Fruit fly (Drosophila melanogaster) whole organism, embryonic: Measurements from ENCODE around the gene CG6766.

Source experiments
- CG11504 ChIP-seq: fragments of 200-800 bp; sonication (Bioruptor generic); optimal IDR thresholded peaks from 3 replicates; lab custom pipeline; 2019; ENCODE audit warnings: missing biosample characterization, mild to moderate bottlenecking, missing genetic modification characterization, moderate library complexity
- CG12236 ChIP-seq: fragments of 200-800 bp; sonication (Bioruptor generic); optimal IDR thresholded peaks from 2 replicates; lab custom pipeline; 2016; ENCODE audit warnings: missing biosample characterization, missing genetic modification characterization
- CG13296 ChIP-seq: fragments of 200-800 bp; sonication (Bioruptor generic); optimal IDR thresholded peaks from 3 replicates; lab custom pipeline; 2018; ENCODE audit warnings: missing biosample characterization, mild to moderate bottlenecking, missing genetic modification characterization
- CG14965 ChIP-seq: fragments of 200-800 bp; sonication (Bioruptor generic); optimal IDR thresholded peaks from 2 replicates; lab custom pipeline; 2016; ENCODE audit warnings: missing biosample characterization, missing genetic modification characterization, borderline replicate concordance
- CG1529 ChIP-seq: fragments of 200-800 bp; sonication (Bioruptor generic); optimal IDR thresholded peaks from 3 replicates; lab custom pipeline; 2018; ENCODE audit warnings: missing biosample characterization, missing genetic modification characterization
- CG1602 ChIP-seq: fragments of 200-800 bp; sonication (Bioruptor generic); optimal IDR thresholded peaks from 3 replicates; lab custom pipeline; 2016; ENCODE audit warnings: missing biosample characterization, missing genetic modification characterization
- CG16815 ChIP-seq: fragments of 200-800 bp; sonication (Bioruptor generic); optimal IDR thresholded peaks from 3 replicates; lab custom pipeline; 2017; ENCODE audit warnings: missing biosample characterization, mild to moderate bottlenecking, missing genetic modification characterization
- CG18011 ChIP-seq: fragments of 200-800 bp; sonication (Bioruptor generic); optimal IDR thresholded peaks from 2 replicates; lab custom pipeline; 2017; ENCODE audit warnings: missing biosample characterization, missing genetic modification characterization, mild to moderate bottlenecking, moderate library complexity, missing genotype
- CG18619 ChIP-seq: fragments of 200-800 bp; sonication (Bioruptor generic); optimal IDR thresholded peaks from 3 replicates; lab custom pipeline; 2017; ENCODE audit warnings: missing biosample characterization, mild to moderate bottlenecking, missing genetic modification characterization
- CG2120 ChIP-seq: fragments of 200-800 bp; sonication (Bioruptor generic); optimal IDR thresholded peaks from 3 replicates; lab custom pipeline; 2016; ENCODE audit warnings: missing biosample characterization, missing genetic modification characterization
- CG2202 ChIP-seq: fragments of 200-800 bp; sonication (Bioruptor generic); optimal IDR thresholded peaks from 2 replicates; lab custom pipeline; 2018; ENCODE audit warnings: missing biosample characterization, mild to moderate bottlenecking, missing genetic modification characterization
- CG3726 ChIP-seq: fragments of 200-800 bp; sonication (Bioruptor generic); IDR thresholded peaks from 3 replicates; pipeline ENCODE4, ENCODE4 v1.3.6; 2022; ENCODE audit warnings: missing biosample characterization, missing genetic modification characterization
- CG3995 ChIP-seq: fragments of 200-800 bp; sonication (Bioruptor generic); optimal IDR thresholded peaks from 3 replicates; lab custom pipeline; 2016; ENCODE audit warnings: missing biosample characterization, missing genetic modification characterization
- CG5180 ChIP-seq: fragments of 200-800 bp; sonication (Bioruptor generic); optimal IDR thresholded peaks from 3 replicates; lab custom pipeline; 2017; ENCODE audit warnings: missing biosample characterization, missing genetic modification characterization, mild to moderate bottlenecking, moderate library complexity, missing genetic modification reagents
- CG6175 ChIP-seq: fragments of 200-800 bp; sonication (Bioruptor generic); IDR thresholded peaks from 3 replicates; pipeline ENCODE4 v1.3.6; 2022; ENCODE audit warnings: missing biosample characterization, missing genetic modification characterization
- CG6254 ChIP-seq: fragments of 200-800 bp; sonication (Bioruptor generic); optimal IDR thresholded peaks from 3 replicates; lab custom pipeline; 2017; ENCODE audit warnings: mild to moderate bottlenecking, missing biosample characterization, missing genetic modification reagents, missing genetic modification characterization
- CG6272 ChIP-seq: fragments of 200-800 bp; sonication (Bioruptor generic); IDR thresholded peaks from 2 replicates; pipeline ENCODE4 v1.3.6; 2022; ENCODE audit warnings: missing biosample characterization, missing genetic modification characterization
- CG7372 ChIP-seq: fragments of 200-800 bp; sonication (Bioruptor generic); IDR thresholded peaks from 2 replicates; pipeline ENCODE4 v1.3.6; 2022; ENCODE audit warnings: missing biosample characterization, missing genetic modification characterization
- CG8281 ChIP-seq: fragments of 200-800 bp; sonication (Bioruptor generic); optimal IDR thresholded peaks from 2 replicates; lab custom pipeline; 2018; ENCODE audit warnings: missing biosample characterization, mild to moderate bottlenecking, missing genetic modification characterization, moderate library complexity
- CG8290 ChIP-seq, 3 experiments: fragments of 200-800 bp; sonication (Bioruptor generic); optimal IDR thresholded peaks; 2 replicates each; lab custom pipeline; 2016 to 2019; ENCODE audit warnings: missing biosample characterization in 3 of 3, missing genetic modification characterization in 3 of 3, mild to moderate bottlenecking in 2 of 3, moderate library complexity in 1 of 3
- CG8388 ChIP-seq: fragments of 200-800 bp; sonication (Bioruptor generic); optimal IDR thresholded peaks from 2 replicates; lab custom pipeline; 2019; ENCODE audit warnings: missing biosample characterization, mild to moderate bottlenecking, missing genetic modification characterization, moderate library complexity
- CG8944 ChIP-seq: fragments of 200-800 bp; sonication (Bioruptor generic); optimal IDR thresholded peaks from 3 replicates; lab custom pipeline; 2016; ENCODE audit warnings: missing biosample characterization, missing genetic modification characterization
- CG9609 ChIP-seq: fragments of 200-800 bp; sonication (Bioruptor generic); optimal IDR thresholded peaks from 3 replicates; lab custom pipeline; 2016; ENCODE audit warnings: missing biosample characterization, missing genetic modification characterization
- Doc2 ChIP-seq: fragments of 200-800 bp; sonication (Bioruptor generic); IDR thresholded peaks from 2 replicates; pipeline ENCODE4 v1.3.6; 2022; ENCODE audit warnings: missing biosample characterization, missing genetic modification characterization
- E2f2 ChIP-seq: fragments of 200-800 bp; sonication (Bioruptor generic); IDR thresholded peaks from 2 replicates; pipeline ENCODE4 v1.3.6; 2022; ENCODE audit warnings: missing biosample characterization, missing genetic modification characterization
- HmgZ ChIP-seq: fragments of 200-800 bp; sonication (Bioruptor generic); optimal IDR thresholded peaks from 2 replicates; lab custom pipeline; 2018; ENCODE audit warnings: missing biosample characterization, mild to moderate bottlenecking, missing genetic modification characterization
- Hr3 ChIP-seq: fragments of 200-800 bp; sonication (Bioruptor generic); optimal IDR thresholded peaks from 3 replicates; lab custom pipeline; 2016; ENCODE audit warnings: missing biosample characterization, missing genetic modification characterization
- Hsf ChIP-seq: fragments of 200-800 bp; sonication (Bioruptor generic); optimal IDR thresholded peaks from 3 replicates; lab custom pipeline; 2016; ENCODE audit warnings: missing biosample characterization, missing genetic modification characterization
- Pdp1 ChIP-seq, 2 experiments: fragments of 200-800 bp; sonication (Bioruptor generic); optimal IDR thresholded peaks; 3 replicates each; lab custom pipeline; 2016; ENCODE audit warnings: missing biosample characterization in 2 of 2, missing genetic modification characterization in 2 of 2, mild to moderate bottlenecking in 1 of 2, moderate library complexity in 1 of 2
- Sry-δ ChIP-seq: fragments of 200-800 bp; sonication (Bioruptor generic); optimal IDR thresholded peaks from 2 replicates; lab custom pipeline; 2016; ENCODE audit warnings: missing biosample characterization, missing genetic modification characterization
- bowl ChIP-seq: fragments of 200-800 bp; sonication (Bioruptor generic); IDR thresholded peaks from 2 replicates; pipeline ENCODE4 v1.3.6; 2022; ENCODE audit warnings: missing biosample characterization, missing genetic modification characterization
- ci ChIP-seq: fragments of 200-800 bp; sonication (Bioruptor generic); IDR thresholded peaks from 3 replicates; pipeline ENCODE4 v1.3.6; 2022; ENCODE audit warnings: missing biosample characterization, missing genetic modification characterization
- crc ChIP-seq: fragments of 200-800 bp; sonication (Bioruptor generic); optimal IDR thresholded peaks from 2 replicates; lab custom pipeline; 2016; ENCODE audit warnings: missing biosample characterization, missing genetic modification characterization
- da ChIP-seq: fragments of 200-800 bp; sonication (Bioruptor generic); optimal IDR thresholded peaks from 2 replicates; lab custom pipeline; 2016; ENCODE audit warnings: missing biosample characterization, missing genetic modification characterization
- dan ChIP-seq: fragments of 200-800 bp; sonication (Bioruptor generic); IDR thresholded peaks from 2 replicates; pipeline ENCODE4 v1.3.6; 2022; ENCODE audit warnings: missing biosample characterization, missing genetic modification characterization
- dm ChIP-seq: fragments of 200-800 bp; sonication (Bioruptor generic); optimal IDR thresholded peaks from 3 replicates; lab custom pipeline; 2016; ENCODE audit warnings: missing biosample characterization, missing genetic modification characterization
- insv ChIP-seq, 2 experiments: fragments of 200-800 bp; sonication (Bioruptor generic); optimal IDR thresholded peaks; 3 replicates each; lab custom pipeline; 2016 to 2018; ENCODE audit warnings: missing biosample characterization in 2 of 2, missing genetic modification characterization in 2 of 2
- lab ChIP-seq: fragments of 200-800 bp; sonication (Bioruptor generic); optimal IDR thresholded peaks from 3 replicates; lab custom pipeline; 2017; ENCODE audit warnings: missing biosample characterization, missing genetic modification characterization, mild to moderate bottlenecking, moderate library complexity, missing genetic modification reagents
- nau ChIP-seq: fragments of 200-800 bp; sonication (Bioruptor generic); optimal IDR thresholded peaks from 3 replicates; lab custom pipeline; 2017; ENCODE audit warnings: missing biosample characterization, mild to moderate bottlenecking, missing genetic modification characterization, missing genetic modification reagents
- onecut ChIP-seq: fragments of 200-800 bp; sonication (Bioruptor generic); IDR thresholded peaks from 2 replicates; pipeline ENCODE4 v1.3.6; 2022; ENCODE audit warnings: missing biosample characterization, missing genetic modification characterization
- org-1 ChIP-seq: fragments of 200-800 bp; sonication (Bioruptor generic); optimal IDR thresholded peaks from 2 replicates; lab custom pipeline; 2017; ENCODE audit warnings: missing biosample characterization, missing genetic modification characterization
- prd ChIP-seq, 3 experiments: fragments of >200 bp in 2 of 3; fragments of 200-800 bp in 1 of 3; sonication (Bioruptor generic) in 1 of 3; optimal IDR thresholded peaks in 2 of 3; IDR thresholded peaks in 1 of 3; 2 replicates in 2 of 3; 3 replicates in 1 of 3; pipeline versions ENCODE4 v1.3.6 to Lab custom; 2017 to 2022; ENCODE audit warnings: missing biosample characterization in 1 of 3, missing genetic modification characterization in 1 of 3
- pum ChIP-seq: fragments of 200-800 bp; sonication (Bioruptor generic); optimal IDR thresholded peaks from 2 replicates; lab custom pipeline; 2016; ENCODE audit warnings: missing biosample characterization, missing genetic modification characterization
- sima ChIP-seq: fragments of 200-800 bp; sonication (Bioruptor generic); optimal IDR thresholded peaks from 2 replicates; lab custom pipeline; 2016; ENCODE audit warnings: missing biosample characterization, missing genetic modification characterization
- stwl ChIP-seq: fragments of 200-800 bp; sonication (Bioruptor generic); optimal IDR thresholded peaks from 3 replicates; lab custom pipeline; 2018; ENCODE audit warnings: missing biosample characterization, mild to moderate bottlenecking, missing genetic modification characterization, moderate library complexity
- sug ChIP-seq: fragments of 200-800 bp; optimal IDR thresholded peaks from 2 replicates; lab custom pipeline; 2019; ENCODE audit warnings: missing biosample characterization, mild to moderate bottlenecking, missing genetic modification characterization, moderate library complexity
- trem ChIP-seq: fragments of 200-800 bp; optimal IDR thresholded peaks from 3 replicates; lab custom pipeline; 2019; ENCODE audit warnings: missing biosample characterization, mild to moderate bottlenecking, missing genetic modification characterization, moderate library complexity
- usp ChIP-seq: fragments of >200 bp; optimal IDR thresholded peaks from 2 replicates; lab custom pipeline; 2017; ENCODE audit warnings: missing biosample characterization, missing genetic modification characterization

The CG6766 gene

DNA sequence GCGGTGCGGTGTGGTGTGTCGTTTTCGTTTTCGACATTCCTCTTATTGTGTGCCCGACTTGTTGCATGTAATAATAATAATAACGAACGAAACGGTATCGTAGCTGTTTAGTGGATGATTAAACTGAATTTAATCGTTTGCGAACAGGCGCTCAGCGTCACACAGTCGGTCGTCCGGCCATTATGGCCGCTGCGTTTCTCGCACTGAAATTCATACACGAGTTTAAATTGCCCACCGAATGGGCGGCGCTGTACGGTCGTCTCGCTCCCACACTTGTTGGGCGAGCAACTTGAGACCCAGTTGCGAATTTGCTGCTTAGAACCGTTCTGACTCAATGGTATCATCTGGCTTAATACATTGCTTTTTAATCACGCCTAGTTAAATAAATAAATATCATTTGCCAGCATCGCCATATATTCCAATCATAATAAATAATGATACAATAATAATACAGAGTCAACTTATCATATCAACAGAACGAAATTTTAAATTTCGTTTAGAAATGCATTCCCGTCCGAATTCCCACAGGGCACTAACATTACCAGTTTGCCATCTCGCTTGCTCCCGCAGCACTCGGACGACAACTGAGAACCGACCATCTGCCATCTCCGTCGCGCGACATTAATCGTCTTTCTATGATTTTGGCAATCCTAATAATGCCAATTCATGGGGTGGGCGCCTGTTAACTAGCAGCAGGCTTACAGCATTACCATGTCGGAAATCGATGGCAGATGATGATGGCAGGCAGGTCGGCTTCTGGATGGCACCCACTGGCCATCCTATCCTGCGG, 29.4 kb downstream of the CG6766 start (continued):
- TF ChIP-seq CG5180 (peak; percentile 84), bowl (no peak), HmgZ (tag; lab: Kevin White, UChicago) (peak; percentile 89), usp (GFP tag; lab: Kevin White, UChicago) (no peak), dan (GFP tag; lab: Robert Waterston, UW) (no peak), sima (GFP tag; lab: Kevin White, UChicago) (no peak), CG8944 (peak; percentile 59), CG1529 (GFP tag; lab: Kevin White, UChicago) (peak; percentile 77), CG8388 (GFP tag; lab: Kevin White, UChicago) (peak; percentile 80), insv (GFP tag; optimal IDR thresholded peaks at IDR 0.05; lab: Kevin White, UChicago) (peak; percentile 0 to 57), CG18011 (GFP tag; lab: Kevin White, UChicago) (peak; percentile 55), CG16815 (GFP tag; lab: Kevin White, UChicago) (peak; percentile 89), Doc2 (GFP tag; lab: Robert Waterston, UW) (no peak), CG8281 (tag; lab: Kevin White, UChicago) (peak; percentile 82), CG18619 (GFP tag; lab: Kevin White, UChicago) (peak; percentile 94), CG8290 (GFP tag; optimal IDR thresholded peaks at IDR 0.05; lab: Kevin White, UChicago) (peak; percentile 89), CG8290 (tag; optimal IDR thresholded peaks at IDR 0.05; lab: Kevin White, UChicago) (peak in 1 of 2 experiments; percentile 90), CG3995 (peak; percentile 73), org-1 (GFP tag; lab: Kevin White, UChicago) (peak; percentile 92), ci (GFP tag; lab: Robert Waterston, UW) (no peak), CG7372 (GFP tag; lab: Robert Waterston, UW) (no peak), CG3726 (GFP tag; lab: Robert Waterston, UW) (no peak), CG11504 (peak; percentile 87), prd (optimal IDR thresholded peaks at IDR 0.05; lab: Kevin White, UChicago) (no peak), prd (GFP tag; IDR thresholded peaks at IDR 0.05; lab: Robert Waterston, UW) (no peak), CG1602 (peak; percentile 90), Hsf (peak; percentile 86), CG9609 (GFP tag; lab: Kevin White, UChicago) (peak; percentile 62), dm (peak; percentile 45), CG6272 (GFP tag; lab: Robert Waterston, UW) (peak; percentile 86), da (GFP tag; lab: Kevin White, UChicago) (no peak), CG6254 (GFP tag; lab: Kevin White, UChicago) (peak; percentile 64), pum (peak; percentile 67), CG14965 (no peak), trem (tag; lab: Kevin White, UChicago) (peak; percentile 80), CG2202 (tag; lab: Kevin White, UChicago) (peak; percentile 67), stwl (tag; lab: Kevin White, UChicago) (no peak), lab (peak; percentile 94), CG12236 (GFP tag; lab: Kevin White, UChicago) (peak; percentile 58), Hr3 (GFP tag; lab: Kevin White, UChicago) (peak; percentile 88), CG13296 (GFP tag; lab: Kevin White, UChicago) (peak; percentile 94), sug (peak; percentile 45), CG2120 (GFP tag; lab: Kevin White, UChicago) (peak; percentile 93), Pdp1 (GFP tag; optimal IDR thresholded peaks at IDR 0.05; lab: Kevin White, UChicago) (peak; percentile 48 to 77), crc (GFP tag; lab: Kevin White, UChicago) (peak; percentile 70), E2f2 (GFP tag; lab: Robert Waterston, UW) (no peak), onecut (GFP tag; lab: Robert Waterston, UW) (peak; percentile 85), Sry-δ (no peak), nau (peak; percentile 81), CG6175 (GFP tag; lab: Robert Waterston, UW) (no peak)
